Worm (Caenorhabditis elegans): ENCODE data around the gene dsb-3.
A peak's percentile ranks its signal among the peaks of the same experiment; 100 is the strongest.

The dsb-3 gene

ce11 chrIV:7710824-7711223 lies 48.6 kb downstream of the dsb-3 start, which contains the start of gene nhr-8 (continued):
- TF ChIP-seq nhr-20 (tag; optimal IDR thresholded peaks at IDR 0.05) (peak; percentile 5), aly-2 (tag; optimal IDR thresholded peaks at IDR 0.05) (no peak), nhr-84 (tag; optimal IDR thresholded peaks at IDR 0.05) (no peak), snpc-4 (tag; optimal IDR thresholded peaks at IDR 0.05) (no peak), egl-13 (tag; optimal IDR thresholded peaks at IDR 0.05) (no peak), pag-3 (tag; optimal IDR thresholded peaks at IDR 0.05; ENCODE audit: borderline replicate concordance, insufficient read depth) (no peak), swsn-7 (tag; optimal IDR thresholded peaks at IDR 0.05) (no peak), grh-1 (GFP tag; IDR thresholded peaks at IDR 0.05) (no peak), snu-23 (GFP tag; optimal IDR thresholded peaks at IDR 0.05) (no peak), hlh-4 (tag; optimal IDR thresholded peaks at IDR 0.05) (no peak), C16A3.4 (tag; optimal IDR thresholded peaks at IDR 0.05) (no peak), C04F5.9 (tag; optimal IDR thresholded peaks at IDR 0.05) (no peak), ama-1 (optimal IDR thresholded peaks at IDR 0.05) (no peak), nhr-85 (tag) (peak; percentile 14), unc-30 (tag; optimal IDR thresholded peaks at IDR 0.05) (no peak), ceh-90 (tag; optimal IDR thresholded peaks at IDR 0.05) (no peak), zag-1 (tag; optimal IDR thresholded peaks at IDR 0.05) (no peak), skn-1 (tag; optimal IDR thresholded peaks at IDR 0.05) (no peak), nhr-76 (tag; optimal IDR thresholded peaks at IDR 0.05) (no peak), nhr-12 (tag; optimal IDR thresholded peaks at IDR 0.05) (no peak), dsc-1 (tag; optimal IDR thresholded peaks at IDR 0.05) (no peak), nhr-47 (tag; optimal IDR thresholded peaks at IDR 0.05) (no peak), ceh-82 (tag; optimal IDR thresholded peaks at IDR 0.05) (no peak), efl-3 (GFP tag; optimal IDR thresholded peaks at IDR 0.05) (no peak), elt-2 (tag; optimal IDR thresholded peaks at IDR 0.05) (peak; percentile 95), hpl-2 (GFP tag; optimal IDR thresholded peaks at IDR 0.05) (no peak), sptf-1 (tag; optimal IDR thresholded peaks at IDR 0.05) (no peak), pqm-1 (tag; optimal IDR thresholded peaks at IDR 0.05) (peak; percentile 33), zip-4 (GFP tag; optimal IDR thresholded peaks at IDR 0.05) (no peak), unc-62 (GFP tag; optimal IDR thresholded peaks at IDR 0.05) (no peak), F16B12.6 (tag; optimal IDR thresholded peaks at IDR 0.05) (no peak), mef-2 (tag; optimal IDR thresholded peaks at IDR 0.05) (no peak), vab-15 (tag; optimal IDR thresholded peaks at IDR 0.05) (no peak), mep-1 (tag; optimal IDR thresholded peaks at IDR 0.05) (no peak), blmp-1 (tag; optimal IDR thresholded peaks at IDR 0.05) (no peak), ztf-4 (tag; optimal IDR thresholded peaks at IDR 0.05) (no peak), pax-3 (tag; optimal IDR thresholded peaks at IDR 0.05) (peak; percentile 4), nhr-11 (tag; optimal IDR thresholded peaks at IDR 0.05) (no peak), nhr-28 (tag; optimal IDR thresholded peaks at IDR 0.05) (no peak), elt-3 (tag; optimal IDR thresholded peaks at IDR 0.05) (no peak), lsy-2 (tag; optimal IDR thresholded peaks at IDR 0.05) (no peak), ces-1 (GFP tag; optimal IDR thresholded peaks at IDR 0.05) (no peak), ets-5 (GFP tag; IDR thresholded peaks at IDR 0.05) (no peak), hlh-17 (GFP tag; optimal IDR thresholded peaks at IDR 0.05; ENCODE audit: borderline replicate concordance) (no peak), efl-1 (optimal IDR thresholded peaks at IDR 0.05) (no peak), efl-1 (GFP tag; optimal IDR thresholded peaks at IDR 0.05 in 1 of 2) (peak in 1 of 2 experiments; percentile 36), unc-86 (tag; optimal IDR thresholded peaks at IDR 0.05) (no peak), xbp-1 (tag; optimal IDR thresholded peaks at IDR 0.05) (no peak), ceh-88 (GFP tag; IDR thresholded peaks at IDR 0.05) (no peak), fos-1 (tag; optimal IDR thresholded peaks at IDR 0.05) (no peak), lin-15B (tag; optimal IDR thresholded peaks at IDR 0.05) (no peak), Y116A8C.19 (tag; optimal IDR thresholded peaks at IDR 0.05; ENCODE audit: borderline replicate concordance) (no peak), lin-35 (GFP tag; optimal IDR thresholded peaks at IDR 0.05) (peak in 1 of 2 experiments; percentile 47)

Data from whole organism, L1 larva.